Fruit fly (Drosophila melanogaster) whole organism, embryonic: Measurements from ENCODE around the gene Cep164.

ENCODE experiments used
- Antp ChIP-seq: fragments of 200-800 bp; sonication (Bioruptor generic); optimal IDR thresholded peaks from 3 replicates; lab custom pipeline; 2016; ENCODE audit warnings: missing biosample characterization, missing genetic modification characterization
- BEAF-32 ChIP-seq: fragments of 200-800 bp; sonication (Bioruptor generic); optimal IDR thresholded peaks from 3 replicates; lab custom pipeline; 2017; ENCODE audit warnings: missing biosample characterization, missing genetic modification characterization, mild to moderate bottlenecking, moderate library complexity, missing genetic modification reagents
- CG10462 ChIP-seq: fragments of 200-800 bp; sonication (Bioruptor generic); optimal IDR thresholded peaks from 2 replicates; lab custom pipeline; 2016; ENCODE audit warnings: missing biosample characterization, missing genetic modification characterization
- CG10654 ChIP-seq: fragments of 200-800 bp; sonication (Bioruptor generic); optimal IDR thresholded peaks from 2 replicates; lab custom pipeline; 2016; ENCODE audit warnings: missing biosample characterization, missing genetic modification characterization
- CG11247 ChIP-seq: fragments of 200-800 bp; sonication (Bioruptor generic); IDR thresholded peaks from 2 replicates; pipeline ENCODE4 v1.3.6; 2022; ENCODE audit warnings: missing biosample characterization, missing genetic modification characterization
- CG12659 ChIP-seq: fragments of 200-800 bp; sonication (Bioruptor generic); optimal IDR thresholded peaks from 3 replicates; lab custom pipeline; 2017; ENCODE audit warnings: mild to moderate bottlenecking, missing biosample characterization, missing genetic modification reagents, missing genetic modification characterization
- CG13296 ChIP-seq: fragments of 200-800 bp; sonication (Bioruptor generic); optimal IDR thresholded peaks from 3 replicates; lab custom pipeline; 2018; ENCODE audit warnings: missing biosample characterization, mild to moderate bottlenecking, missing genetic modification characterization
- CG14014 ChIP-seq: fragments of 200-800 bp; sonication (Bioruptor generic); IDR thresholded peaks from 2 replicates; pipeline ENCODE4 v1.3.6; 2022; ENCODE audit warnings: missing biosample characterization, missing genetic modification characterization
- CG14441 ChIP-seq: fragments of 200-800 bp; sonication (Bioruptor generic); IDR thresholded peaks from 2 replicates; pipeline ENCODE4 v1.3.6; 2022; ENCODE audit warnings: missing biosample characterization, missing genetic modification characterization
- CG17186 ChIP-seq: fragments of 200-800 bp; sonication (Bioruptor generic); optimal IDR thresholded peaks from 3 replicates; lab custom pipeline; 2017; ENCODE audit warnings: missing biosample characterization, missing genetic modification reagents, missing genetic modification characterization
- CG17802 ChIP-seq: fragments of 200-800 bp; sonication (Bioruptor generic); optimal IDR thresholded peaks from 2 replicates; lab custom pipeline; 2018; ENCODE audit warnings: missing biosample characterization, mild to moderate bottlenecking, missing genetic modification characterization, moderate library complexity
- CG31441 ChIP-seq: fragments of 200-800 bp; sonication (Bioruptor generic); IDR thresholded peaks from 2 replicates; pipeline ENCODE4 v1.3.6; 2022; ENCODE audit warnings: missing biosample characterization, missing genetic modification characterization
- CG33213 ChIP-seq: fragments of 200-800 bp; sonication (Bioruptor generic); optimal IDR thresholded peaks from 3 replicates; lab custom pipeline; 2016; ENCODE audit warnings: missing biosample characterization, missing genetic modification characterization
- CG34224 ChIP-seq: fragments of 200-800 bp; sonication (Bioruptor generic); IDR thresholded peaks from 3 replicates; pipeline ENCODE4 v1.3.6; 2022; ENCODE audit warnings: missing biosample characterization, missing genetic modification characterization; ENCODE audit not compliant: partially characterized antibody
- CG3995 ChIP-seq: fragments of 200-800 bp; sonication (Bioruptor generic); optimal IDR thresholded peaks from 3 replicates; lab custom pipeline; 2016; ENCODE audit warnings: missing biosample characterization, missing genetic modification characterization
- CG4617 ChIP-seq: fragments of 200-800 bp; sonication (Bioruptor generic); optimal IDR thresholded peaks from 3 replicates; lab custom pipeline; 2016; ENCODE audit warnings: missing biosample characterization, missing genetic modification characterization, borderline replicate concordance
- CG6854 ChIP-seq: fragments of 200-800 bp; sonication (Bioruptor generic); optimal IDR thresholded peaks from 3 replicates; lab custom pipeline; 2017; ENCODE audit warnings: missing biosample characterization, mild to moderate bottlenecking, missing genetic modification characterization
- CG8944 ChIP-seq: fragments of 200-800 bp; sonication (Bioruptor generic); optimal IDR thresholded peaks from 3 replicates; lab custom pipeline; 2016; ENCODE audit warnings: missing biosample characterization, missing genetic modification characterization
- CG9817 ChIP-seq: fragments of 200-800 bp; sonication (Bioruptor generic); optimal IDR thresholded peaks from 2 replicates; lab custom pipeline; 2018; ENCODE audit warnings: missing biosample characterization, mild to moderate bottlenecking, missing genetic modification characterization, moderate library complexity
- Doc3 ChIP-seq: fragments of 200-800 bp; sonication (Bioruptor generic); IDR thresholded peaks from 3 replicates; pipeline ENCODE4 v1.3.6; 2022; ENCODE audit warnings: missing biosample characterization, missing genetic modification characterization; ENCODE audit not compliant: partially characterized antibody
- GATAe ChIP-seq: fragments of 200-800 bp; sonication (Bioruptor generic); conservative IDR thresholded peaks from 2 replicates; pipeline ENCODE4 v1.3.6; 2022; ENCODE audit warnings: missing biosample characterization, missing genetic modification characterization
- H15 ChIP-seq: fragments of 200-800 bp; sonication (Bioruptor generic); IDR thresholded peaks from 3 replicates; pipeline ENCODE4 v1.3.6; 2022; ENCODE audit warnings: missing biosample characterization, missing genetic modification characterization
- H2.0 ChIP-seq: fragments of 200-800 bp; sonication (Bioruptor generic); IDR thresholded peaks from 2 replicates; pipeline ENCODE4 v1.3.6; 2022; ENCODE audit warnings: missing biosample characterization, missing genetic modification characterization
- Hey ChIP-seq: fragments of 200-800 bp; sonication (Bioruptor generic); optimal IDR thresholded peaks from 3 replicates; lab custom pipeline; 2018; ENCODE audit warnings: missing biosample characterization, mild to moderate bottlenecking, missing genetic modification characterization
- HmgD ChIP-seq: fragments of 200-800 bp; sonication (Bioruptor generic); optimal IDR thresholded peaks from 3 replicates; lab custom pipeline; 2016; ENCODE audit warnings: missing biosample characterization, missing genetic modification characterization
- Lhr ChIP-seq: fragments of 200-800 bp; sonication (Bioruptor generic); optimal IDR thresholded peaks from 3 replicates; lab custom pipeline; 2017; ENCODE audit warnings: mild to moderate bottlenecking, missing biosample characterization, missing genetic modification reagents, missing genetic modification characterization
- Myb ChIP-seq: fragments of 200-800 bp; sonication (Bioruptor generic); optimal IDR thresholded peaks from 2 replicates; lab custom pipeline; 2016; ENCODE audit warnings: missing biosample characterization, missing genetic modification characterization
- Oaz ChIP-seq: fragments of 200-800 bp; sonication (Bioruptor generic); IDR thresholded peaks from 2 replicates; pipeline ENCODE4 v1.3.6; 2022; ENCODE audit warnings: missing biosample characterization, missing genetic modification characterization
- Sry-δ ChIP-seq: fragments of 200-800 bp; sonication (Bioruptor generic); optimal IDR thresholded peaks from 2 replicates; lab custom pipeline; 2016; ENCODE audit warnings: missing biosample characterization, missing genetic modification characterization
- Taf1 ChIP-seq: fragments of 200-800 bp; sonication (Bioruptor generic); IDR thresholded peaks from 2 replicates; pipeline ENCODE4 v1.3.6; 2022; ENCODE audit warnings: missing biosample characterization, missing genetic modification characterization
- cwo ChIP-seq: fragments of 200-800 bp; sonication (Bioruptor generic); optimal IDR thresholded peaks from 3 replicates; lab custom pipeline; 2017; ENCODE audit warnings: missing biosample characterization, missing genetic modification characterization, mild to moderate bottlenecking, moderate library complexity, missing genetic modification reagents
- dmrt99B ChIP-seq: fragments of 200-800 bp; sonication (Bioruptor generic); optimal IDR thresholded peaks from 2 replicates; lab custom pipeline; 2018; ENCODE audit warnings: missing biosample characterization, mild to moderate bottlenecking, missing genetic modification characterization, moderate library complexity
- dpn ChIP-seq, 2 experiments: fragments of 200-800 bp; sonication (Bioruptor generic); optimal IDR thresholded peaks; 3 replicates each; lab custom pipeline; 2016; ENCODE audit warnings: missing biosample characterization in 2 of 2, missing genetic modification characterization in 2 of 2
- emc ChIP-seq: fragments of 200-800 bp; sonication (Bioruptor generic); optimal IDR thresholded peaks from 2 replicates; lab custom pipeline; 2016; ENCODE audit warnings: missing biosample characterization, missing genetic modification characterization
- fd96Cb ChIP-seq: fragments of 200-800 bp; sonication (Bioruptor generic); optimal IDR thresholded peaks from 2 replicates; lab custom pipeline; 2018; ENCODE audit warnings: missing biosample characterization, mild to moderate bottlenecking, missing genetic modification characterization, moderate library complexity
- gfzf ChIP-seq: fragments of 200-800 bp; sonication (Bioruptor generic); optimal IDR thresholded peaks from 2 replicates; lab custom pipeline; 2016; ENCODE audit warnings: missing biosample characterization, mild to moderate bottlenecking, missing genetic modification characterization, moderate library complexity
- gt ChIP-seq: fragments of 200-800 bp; sonication (Bioruptor generic); IDR thresholded peaks from 2 replicates; pipeline ENCODE4 v1.3.6; 2022; ENCODE audit warnings: missing biosample characterization, missing genetic modification characterization
- her ChIP-seq: fragments of 200-800 bp; sonication (Bioruptor generic); optimal IDR thresholded peaks from 2 replicates; lab custom pipeline; 2016; ENCODE audit warnings: missing biosample characterization, missing genetic modification characterization
- hkb ChIP-seq, 2 experiments: fragments of 200-800 bp in 1 of 2; fragments of >200 bp in 1 of 2; sonication (Bioruptor generic) in 1 of 2; IDR thresholded peaks in 1 of 2; optimal IDR thresholded peaks in 1 of 2; 2 replicates each; pipeline versions ENCODE4 v1.3.6 to Lab custom; 2017 to 2022; ENCODE audit warnings: missing biosample characterization in 1 of 2, missing genetic modification characterization in 1 of 2
- lola ChIP-seq, 3 experiments: fragments of >200 bp in 2 of 3; fragments of 200-800 bp in 1 of 3; sonication (Bioruptor generic) in 1 of 3; optimal IDR thresholded peaks; 2 replicates each; lab custom pipeline; 2017 to 2019; ENCODE audit warnings: missing biosample characterization in 3 of 3, missing genetic modification characterization in 3 of 3, mild to moderate bottlenecking in 1 of 3, moderate library complexity in 1 of 3
- nerfin-2 ChIP-seq: fragments of 200-800 bp; sonication (Bioruptor generic); IDR thresholded peaks from 2 replicates; pipeline ENCODE4 v1.3.6; 2022; ENCODE audit warnings: missing biosample characterization, missing genetic modification characterization; ENCODE audit not compliant: partially characterized antibody
- pfk ChIP-seq: fragments of 200-800 bp; sonication (Bioruptor generic); optimal IDR thresholded peaks from 2 replicates; lab custom pipeline; 2018; ENCODE audit warnings: missing biosample characterization, mild to moderate bottlenecking, missing genetic modification characterization, moderate library complexity
- pzg ChIP-seq: fragments of 200-800 bp; sonication (Bioruptor generic); optimal IDR thresholded peaks from 3 replicates; lab custom pipeline; 2018; ENCODE audit warnings: missing biosample characterization, mild to moderate bottlenecking, missing genetic modification characterization, moderate library complexity
- row ChIP-seq: fragments of 200-800 bp; sonication (Bioruptor generic); IDR thresholded peaks from 3 replicates; pipeline ENCODE4 v1.3.6; 2022; ENCODE audit warnings: missing biosample characterization, missing genetic modification characterization
- sc ChIP-seq, 3 experiments: fragments of >200 bp in 2 of 3; fragments of 200-800 bp in 1 of 3; sonication (Bioruptor generic) in 1 of 3; optimal IDR thresholded peaks; 2 replicates in 2 of 3; 3 replicates in 1 of 3; lab custom pipeline; 2017; ENCODE audit warnings: mild to moderate bottlenecking in 1 of 3, missing biosample characterization in 1 of 3, missing genetic modification characterization in 1 of 3, missing genetic modification reagents in 1 of 3
- sens ChIP-seq: fragments of 200-800 bp; sonication (Bioruptor generic); peaks from one replicate; lab custom pipeline; 2016; ENCODE audit warnings: missing biosample characterization, missing genetic modification characterization
- sqz ChIP-seq: fragments of 200-800 bp; sonication (Bioruptor generic); optimal IDR thresholded peaks from 3 replicates; lab custom pipeline; 2018; ENCODE audit warnings: missing biosample characterization, mild to moderate bottlenecking, missing genetic modification characterization
- ssp ChIP-seq: fragments of 200-800 bp; sonication (Bioruptor generic); IDR thresholded peaks from 2 replicates; pipeline ENCODE4 v1.3.6; 2022; ENCODE audit warnings: missing biosample characterization, missing genetic modification characterization
- stwl ChIP-seq: fragments of 200-800 bp; sonication (Bioruptor generic); optimal IDR thresholded peaks from 3 replicates; lab custom pipeline; 2018; ENCODE audit warnings: missing biosample characterization, mild to moderate bottlenecking, missing genetic modification characterization, moderate library complexity

Gene Cep164

DNA sequence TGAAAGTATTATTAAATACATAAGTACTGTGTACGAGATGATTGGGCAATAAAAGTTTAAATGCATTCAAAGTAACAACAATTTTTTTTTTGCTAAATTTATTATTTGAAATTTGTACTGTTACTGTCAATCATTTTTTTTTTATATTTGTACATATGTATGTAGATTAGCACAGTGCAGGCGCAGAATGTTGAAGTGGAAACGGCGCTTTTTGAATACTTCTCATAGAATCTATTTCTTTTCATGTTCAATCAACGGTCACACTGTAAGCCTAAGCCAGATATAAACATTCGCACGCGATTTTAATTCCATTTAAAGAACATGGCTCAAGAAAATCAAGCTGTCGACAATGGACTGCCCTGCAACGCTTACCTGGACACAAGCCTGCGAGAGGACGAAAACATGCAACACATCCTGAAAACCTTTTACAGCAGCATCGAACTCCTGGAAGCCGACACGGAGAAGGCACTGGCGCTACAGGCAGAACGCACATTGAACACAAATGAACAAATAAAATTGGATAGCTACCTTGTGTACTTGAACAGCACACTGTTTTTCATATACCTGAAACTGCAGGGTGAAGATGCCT, 37.9 kb downstream of the Cep164 start, which contains the start of gene Rrp47 (continued):
- TF ChIP-seq fd96Cb (tag; lab: Kevin White, UChicago) (no peak), CG3995 (peak; percentile 37), pzg (GFP tag; lab: Kevin White, UChicago) (peak; percentile 52), row (GFP tag; lab: Robert Waterston, UW) (peak; percentile 54; the same call in 2 of the 3 replicates), CG6854 (no peak), CG13296 (no peak), sc (optimal IDR thresholded peaks at IDR 0.05; lab: Kevin White, UChicago) (no peak), sc (GFP tag; optimal IDR thresholded peaks at IDR 0.05; lab: Kevin White, UChicago) (no peak), gfzf (GFP tag; lab: Kevin White, UChicago) (peak; percentile 74), Oaz (GFP tag; lab: Robert Waterston, UW) (no peak), H15 (GFP tag; lab: Robert Waterston, UW) (no peak), CG17802 (tag; lab: Kevin White, UChicago) (peak; percentile 86), CG10654 (no peak), Sry-δ (GFP tag; lab: Kevin White, UChicago) (peak; percentile 21), ssp (GFP tag; lab: Robert Waterston, UW) (peak; percentile 94), Doc3 (GFP tag; lab: Robert Waterston, UW) (no peak), CG11247 (GFP tag; lab: Robert Waterston, UW) (no peak), CG14441 (no peak), her (peak; percentile 58), Antp (GFP tag; lab: Kevin White, UChicago) (no peak), nerfin-2 (GFP tag; lab: Robert Waterston, UW) (no peak), gt (GFP tag; lab: Robert Waterston, UW) (no peak), lola (GFP tag; optimal IDR thresholded peaks at IDR 0.05; lab: Kevin White, UChicago) (peak in 1 of 3 experiments; percentile 29), hkb (optimal IDR thresholded peaks at IDR 0.05; lab: Kevin White, UChicago) (no peak), hkb (GFP tag; IDR thresholded peaks at IDR 0.05; lab: Robert Waterston, UW) (0 out of 2 replicates have a peak, but pooled peaks have one; percentile 16), CG10462 (GFP tag; lab: Kevin White, UChicago) (no peak), H2.0 (GFP tag; lab: Robert Waterston, UW) (no peak), pfk (GFP tag; lab: Kevin White, UChicago) (peak; percentile 54), cwo (GFP tag; lab: Kevin White, UChicago) (no peak), BEAF-32 (peak; percentile 31), CG8944 (GFP tag; lab: Kevin White, UChicago) (no peak), sqz (GFP tag; lab: Kevin White, UChicago) (peak; percentile 32), emc (no peak), stwl (tag; lab: Kevin White, UChicago) (peak; percentile 78), CG4617 (GFP tag; lab: Kevin White, UChicago) (peak; percentile 60), Myb (GFP tag; lab: Kevin White, UChicago) (peak; percentile 4), CG31441 (GFP tag; lab: Robert Waterston, UW) (no peak), CG12659 (peak; percentile 39), CG34224 (GFP tag; lab: Robert Waterston, UW) (no peak), CG14014 (GFP tag; lab: Robert Waterston, UW) (no peak), sens (GFP tag; lab: Kevin White, UChicago) (peak; percentile 71), dmrt99B (no peak), Hey (tag; lab: Kevin White, UChicago) (no peak), dpn (GFP tag; optimal IDR thresholded peaks at IDR 0.05; lab: Kevin White, UChicago) (no peak), Lhr (GFP tag; lab: Kevin White, UChicago) (peak; percentile 2), CG33213 (GFP tag; lab: Kevin White, UChicago) (no peak), GATAe (GFP tag; lab: Robert Waterston, UW) (no peak), Taf1 (GFP tag; lab: Robert Waterston, UW) (no peak), CG17186 (GFP tag; lab: Kevin White, UChicago) (peak; percentile 3), HmgD (GFP tag; lab: Kevin White, UChicago) (no peak), CG9817 (tag; lab: Kevin White, UChicago) (no peak)
